Worm (Caenorhabditis elegans) whole organism, late embryonic: Measurements from ENCODE around the gene T25F10.1.

Source experiments
- C08G9.2 ChIP-seq: sonication (generic microtip); optimal IDR thresholded peaks from 2 replicates; lab custom pipeline; 2016; ENCODE audit warnings: mild to moderate bottlenecking, missing genetic modification characterization, moderate library complexity, missing compliant biosample characterization
- F13H6.1 ChIP-seq: sonication (generic microtip); optimal IDR thresholded peaks from 2 replicates; lab custom pipeline; 2016; ENCODE audit warnings: missing genetic modification characterization, missing compliant biosample characterization
- K02D7.2 ChIP-seq: sonication (generic microtip); optimal IDR thresholded peaks from 2 replicates; lab custom pipeline; 2017; ENCODE audit warnings: mild to moderate bottlenecking, missing genetic modification characterization, missing compliant biosample characterization
- K09A11.1 ChIP-seq: sonication (generic microtip); optimal IDR thresholded peaks from 2 replicates; lab custom pipeline; 2017; ENCODE audit warnings: antibody characterized with exemption, mild to moderate bottlenecking, missing genetic modification characterization, missing compliant biosample characterization; ENCODE audit not compliant: insufficient read depth
- ahr-1 ChIP-seq: sonication (generic microtip); optimal IDR thresholded peaks from 2 replicates; lab custom pipeline; 2016; ENCODE audit warnings: missing genetic modification characterization, missing compliant biosample characterization
- ceh-14 ChIP-seq: sonication (generic microtip); optimal IDR thresholded peaks from 2 replicates; lab custom pipeline; 2016; ENCODE audit warnings: missing genotype, missing genetic modification characterization, missing compliant biosample characterization
- ceh-22 ChIP-seq: sonication (generic microtip); optimal IDR thresholded peaks from 2 replicates; lab custom pipeline; 2017; ENCODE audit warnings: missing biosample characterization, missing genetic modification characterization
- ceh-30 ChIP-seq: fragments of 150-350 bp; optimal IDR thresholded peaks from 2 replicates; lab custom pipeline; 2014; ENCODE audit warnings: missing biosample characterization, missing genetic modification characterization
- ceh-34 ChIP-seq: sonication (generic microtip); optimal IDR thresholded peaks from 2 replicates; lab custom pipeline; 2016; ENCODE audit warnings: mild to moderate bottlenecking, missing genetic modification characterization, missing compliant biosample characterization
- ceh-45 ChIP-seq: fragments of 200-800 bp; sonication (Bioruptor generic); IDR thresholded peaks from 2 replicates; pipeline ENCODE4 v1.3.6; 2022; ENCODE audit warnings: missing genetic modification reagents, missing genetic modification characterization, missing compliant biosample characterization
- ceh-6 ChIP-seq: fragments of 200-800 bp; sonication (Bioruptor generic); optimal IDR thresholded peaks from 2 replicates; lab custom pipeline; 2018; ENCODE audit warnings: mild to moderate bottlenecking, missing genetic modification characterization, missing compliant biosample characterization
- ceh-9 ChIP-seq: sonication (generic microtip); optimal IDR thresholded peaks from 2 replicates; lab custom pipeline; 2016; ENCODE audit warnings: mild to moderate bottlenecking, missing genetic modification characterization, inconsistent platforms, missing compliant biosample characterization
- dmd-4 ChIP-seq: sonication (generic microtip); optimal IDR thresholded peaks from 2 replicates; lab custom pipeline; 2016; ENCODE audit warnings: borderline replicate concordance, missing genetic modification characterization, missing compliant biosample characterization
- dve-1 ChIP-seq: sonication (generic microtip); optimal IDR thresholded peaks from 2 replicates; lab custom pipeline; 2017; ENCODE audit warnings: antibody characterized with exemption, mild to moderate bottlenecking, missing genetic modification characterization, missing compliant biosample characterization
- elt-2 ChIP-seq: sonication (generic microtip); optimal IDR thresholded peaks from 2 replicates; lab custom pipeline; 2016; ENCODE audit warnings: missing genetic modification reagents, missing genetic modification characterization, missing compliant biosample characterization
- elt-4 ChIP-seq: sonication (generic microtip); optimal IDR thresholded peaks from 2 replicates; lab custom pipeline; 2016; ENCODE audit warnings: missing genetic modification characterization, missing compliant biosample characterization
- eyg-1 ChIP-seq: sonication (generic microtip); optimal IDR thresholded peaks from 2 replicates; lab custom pipeline; 2016; ENCODE audit warnings: missing genotype, missing genetic modification characterization, missing compliant biosample characterization
- fkh-6 ChIP-seq: sonication (generic microtip); optimal IDR thresholded peaks from 2 replicates; lab custom pipeline; 2016; ENCODE audit warnings: missing genetic modification characterization, missing compliant biosample characterization
- gmeb-2 ChIP-seq: sonication (generic microtip); optimal IDR thresholded peaks from 2 replicates; lab custom pipeline; 2016; ENCODE audit warnings: missing genetic modification characterization, inconsistent platforms, missing compliant biosample characterization
- hlh-8 ChIP-seq: sonication (generic microtip); optimal IDR thresholded peaks from 2 replicates; lab custom pipeline; 2016; ENCODE audit warnings: missing genotype, missing genetic modification characterization, missing compliant biosample characterization
- lim-6 ChIP-seq: sonication (generic microtip); optimal IDR thresholded peaks from 2 replicates; lab custom pipeline; 2016; ENCODE audit warnings: missing genetic modification characterization, missing compliant biosample characterization
- mec-3 ChIP-seq: sonication (generic microtip); optimal IDR thresholded peaks from 2 replicates; lab custom pipeline; 2016; ENCODE audit warnings: borderline replicate concordance, missing genetic modification characterization, missing compliant biosample characterization
- nfya-1 ChIP-seq: sonication (generic microtip); optimal IDR thresholded peaks from 2 replicates; lab custom pipeline; 2017; ENCODE audit warnings: missing genetic modification characterization, mild to moderate bottlenecking, missing compliant biosample characterization, antibody characterized with exemption, moderate library complexity
- nhr-11 ChIP-seq: fragments of 150-350 bp; optimal IDR thresholded peaks from 2 replicates; lab custom pipeline; 2014; ENCODE audit warnings: missing biosample characterization, missing genetic modification characterization
- nhr-232 ChIP-seq: sonication (generic microtip); optimal IDR thresholded peaks from 2 replicates; lab custom pipeline; 2016; ENCODE audit warnings: missing genetic modification characterization, missing compliant biosample characterization
- npax-4 ChIP-seq: sonication (generic microtip); optimal IDR thresholded peaks from 2 replicates; lab custom pipeline; 2016; ENCODE audit warnings: missing genetic modification characterization, missing compliant biosample characterization
- pag-3 ChIP-seq: sonication (generic microtip); optimal IDR thresholded peaks from 2 replicates; lab custom pipeline; 2016; ENCODE audit warnings: missing compliant biosample characterization, missing genetic modification characterization, borderline replicate concordance
- pax-1 ChIP-seq: fragments of 150-350 bp; optimal IDR thresholded peaks from 2 replicates; lab custom pipeline; 2014; ENCODE audit warnings: missing biosample characterization, missing genetic modification characterization
- pros-1 ChIP-seq: fragments of 150-350 bp; optimal IDR thresholded peaks from 2 replicates; lab custom pipeline; 2014; ENCODE audit warnings: missing biosample characterization, missing genetic modification reagents, missing genetic modification characterization
- sdc-2 ChIP-seq: sonication (generic microtip); optimal IDR thresholded peaks from 2 replicates; lab custom pipeline; 2016; ENCODE audit warnings: missing genotype, missing genetic modification characterization, missing compliant biosample characterization
- sox-4 ChIP-seq: sonication (generic microtip); optimal IDR thresholded peaks from 2 replicates; lab custom pipeline; 2017; ENCODE audit warnings: mild to moderate bottlenecking, missing genetic modification characterization, inconsistent platforms, missing compliant biosample characterization
- syd-9 ChIP-seq: sonication (generic microtip); optimal IDR thresholded peaks from 2 replicates; lab custom pipeline; 2016; ENCODE audit warnings: mild to moderate bottlenecking, missing genetic modification characterization, moderate library complexity, missing compliant biosample characterization
- tbx-2 ChIP-seq: sonication (generic microtip); optimal IDR thresholded peaks from 2 replicates; lab custom pipeline; 2016; ENCODE audit warnings: missing genetic modification characterization, missing compliant biosample characterization
- tbx-7 ChIP-seq: sonication (generic microtip); optimal IDR thresholded peaks from 2 replicates; lab custom pipeline; 2016; ENCODE audit warnings: missing genotype, missing genetic modification characterization, missing compliant biosample characterization
- unc-3 ChIP-seq, 2 experiments: fragments of 200-800 bp in 1 of 2; sonication (Bioruptor generic) in 1 of 2; sonication (generic microtip) in 1 of 2; conservative IDR thresholded peaks in 1 of 2; optimal IDR thresholded peaks in 1 of 2; 2 replicates each; pipeline versions ENCODE4 v1.3.6 to Lab custom; 2016 to 2022; ENCODE audit warnings: missing compliant biosample characterization in 2 of 2, missing genetic modification characterization in 2 of 2, missing genetic modification reagents in 1 of 2
- unc-42 ChIP-seq: sonication (generic microtip); optimal IDR thresholded peaks from 2 replicates; lab custom pipeline; 2016; ENCODE audit warnings: missing genotype, missing genetic modification characterization, missing compliant biosample characterization
- unc-55 ChIP-seq: sonication (generic microtip); optimal IDR thresholded peaks from 2 replicates; lab custom pipeline; 2017; ENCODE audit warnings: missing biosample characterization, missing genetic modification reagents, missing genetic modification characterization
- unc-86 ChIP-seq: sonication (generic microtip); optimal IDR thresholded peaks from 2 replicates; lab custom pipeline; 2016; ENCODE audit warnings: missing genetic modification characterization, missing compliant biosample characterization
- ztf-16 ChIP-seq: sonication (generic microtip); optimal IDR thresholded peaks from 2 replicates; lab custom pipeline; 2017; ENCODE audit warnings: missing genetic modification characterization, missing compliant biosample characterization

The T25F10.1 gene

ce11 chrV:6808962-6809361, 40.7 kb downstream of the T25F10.1 start, which contains the start of gene dmsr-16:
dmsr-16 (minus strand) TSS chrV:6809062.
- TF ChIP-seq ceh-45 (GFP tag; lab: Robert Waterston, UW): no peak
- no peak for TF ChIP-seq K09A11.1
- TF ChIP-seq ztf-16 (tag; lab: Kevin White, UChicago): no peak
- no peak for TF ChIP-seq nfya-1 (tag; lab: Kevin White, UChicago)
- TF ChIP-seq nhr-232 (tag; lab: Kevin White, UChicago): no peak
- TF ChIP-seq pros-1 (tag; lab: Kevin White, UChicago): no peak
- no peak for TF ChIP-seq elt-4 (tag; lab: Kevin White, UChicago)
- TF ChIP-seq hlh-8: no peak
- TF ChIP-seq unc-42 (tag; lab: Kevin White, UChicago): no peak
- TF ChIP-seq ceh-22 (tag; lab: Kevin White, UChicago): no peak
- TF ChIP-seq ceh-30: no peak
- no peak for TF ChIP-seq F13H6.1
- no peak for TF ChIP-seq unc-55 (GFP tag; lab: Kevin White, UChicago)
- no peak for TF ChIP-seq mec-3 (tag; lab: Kevin White, UChicago)
- TF ChIP-seq lim-6 (tag; lab: Kevin White, UChicago): no peak
- TF ChIP-seq ceh-9: no peak
- no peak for TF ChIP-seq syd-9
- no peak for TF ChIP-seq K02D7.2 (tag; lab: Kevin White, UChicago)
- no peak for TF ChIP-seq sdc-2

ce11 chrV:6810091-6810490, 41.8 kb downstream of the T25F10.1 start:
- TF ChIP-seq dmd-4 (tag; lab: Kevin White, UChicago): no peak
- peak; percentile 17 for TF ChIP-seq elt-2 (tag; lab: Kevin White, UChicago)
- TF ChIP-seq nhr-11: no peak

ce11 chrV:6811863-6812262, 43.6 kb downstream of the T25F10.1 start:
- TF ChIP-seq ceh-6 (GFP tag; lab: Kevin White, UChicago): no peak
- peak; percentile 53 for TF ChIP-seq elt-2 (tag; lab: Kevin White, UChicago)
- no peak for TF ChIP-seq sdc-2
- TF ChIP-seq, all 69 proteins: peak for 1

ce11 chrV:6813862-6814261, 45.6 kb downstream of the T25F10.1 start:
- no peak for TF ChIP-seq unc-3 (GFP tag; conservative IDR thresholded peaks at IDR 0.05; lab: Robert Waterston, UW)
- no peak for TF ChIP-seq unc-3 (tag; optimal IDR thresholded peaks at IDR 0.05; lab: Kevin White, UChicago)
- TF ChIP-seq tbx-2 (tag; lab: Kevin White, UChicago): no peak
- TF ChIP-seq ceh-45 (GFP tag; lab: Robert Waterston, UW): no peak
- no peak for TF ChIP-seq ceh-30
- no peak for TF ChIP-seq pag-3
- no peak for TF ChIP-seq unc-86 (tag; lab: Kevin White, UChicago)
- no peak for TF ChIP-seq tbx-7 (tag; lab: Kevin White, UChicago)
- TF ChIP-seq ceh-14: no peak
- TF ChIP-seq ceh-34 (tag; lab: Kevin White, UChicago): no peak
- no peak for TF ChIP-seq pax-1 (tag; lab: Kevin White, UChicago)

ce11 chrV:6817184-6817583, 48.9 kb downstream of the T25F10.1 start, which contains the start of gene dmsr-14:
dmsr-14 (minus strand) TSS chrV:6817284.
- TF ChIP-seq dve-1: no peak
- TF ChIP-seq nhr-11: no peak
- no peak for TF ChIP-seq ahr-1 (tag; lab: Kevin White, UChicago)
- TF ChIP-seq mec-3 (tag; lab: Kevin White, UChicago): no peak
- TF ChIP-seq K09A11.1: no peak
- TF ChIP-seq unc-55 (GFP tag; lab: Kevin White, UChicago): no peak
- TF ChIP-seq npax-4: no peak
- TF ChIP-seq fkh-6 (tag; lab: Kevin White, UChicago): no peak
- no peak for TF ChIP-seq eyg-1 (tag; lab: Kevin White, UChicago)
- TF ChIP-seq pax-1 (tag; lab: Kevin White, UChicago): no peak
- TF ChIP-seq unc-3 (GFP tag; conservative IDR thresholded peaks at IDR 0.05; lab: Robert Waterston, UW): no peak
- no peak for TF ChIP-seq unc-3 (tag; optimal IDR thresholded peaks at IDR 0.05; lab: Kevin White, UChicago)
- no peak for TF ChIP-seq unc-42 (tag; lab: Kevin White, UChicago)
- no peak for TF ChIP-seq sox-4 (tag; lab: Kevin White, UChicago)
- TF ChIP-seq unc-86 (tag; lab: Kevin White, UChicago): no peak
- no peak for TF ChIP-seq nhr-232 (tag; lab: Kevin White, UChicago)
- no peak for TF ChIP-seq gmeb-2 (tag; lab: Kevin White, UChicago)
- no peak for TF ChIP-seq C08G9.2 (tag; lab: Kevin White, UChicago)
- no peak for TF ChIP-seq ceh-9
